Worm (Caenorhabditis elegans) whole organism, mixed stage, embryonic: ENCODE results near the gene fipp-1.

Experiments used
- M03D4.4 ChIP-seq: sonication (generic microtip); optimal IDR thresholded peaks from 2 replicates; lab custom pipeline; 2017; ENCODE audit warnings: mild to moderate bottlenecking, missing genetic modification characterization, missing compliant biosample characterization
- blmp-1 ChIP-seq: fragments of 150-350 bp; optimal IDR thresholded peaks from 2 replicates; lab custom pipeline; 2014; ENCODE audit warnings: missing biosample characterization, missing genetic modification characterization
- drap-1 ChIP-seq: fragments of 200-800 bp; sonication (Bioruptor generic); optimal IDR thresholded peaks from 3 replicates; lab custom pipeline; 2018; ENCODE audit warnings: mild to moderate bottlenecking, missing genetic modification characterization, missing compliant biosample characterization
- elt-1 ChIP-seq: sonication (generic microtip); optimal IDR thresholded peaks from 2 replicates; lab custom pipeline; 2017; ENCODE audit warnings: missing genetic modification characterization, mild to moderate bottlenecking, missing compliant biosample characterization, antibody characterized with exemption, moderate library complexity, borderline replicate concordance; ENCODE audit not compliant: insufficient read depth
- lsy-2 ChIP-seq: fragments of 150-350 bp; optimal IDR thresholded peaks from 2 replicates; lab custom pipeline; 2014; ENCODE audit warnings: missing biosample characterization, missing genetic modification characterization
- nhr-237 ChIP-seq: fragments of 150-350 bp; optimal IDR thresholded peaks from 2 replicates; lab custom pipeline; 2014; ENCODE audit warnings: missing biosample characterization, missing genetic modification characterization
- snpc-4 ChIP-seq: fragments of 150-350 bp; optimal IDR thresholded peaks from 2 replicates; lab custom pipeline; 2014; ENCODE audit warnings: missing biosample characterization, missing genetic modification characterization

ce11 chrV:4325415-4325814 is 46.2 kb upstream of the fipp-1 start, which contains the start of gene nhr-125:
- TF ChIP-seq snpc-4 (tag; lab: Kevin White, UChicago) (no peak), lsy-2 (no peak), elt-1 (tag; lab: Kevin White, UChicago) (no peak), blmp-1 (tag; lab: Kevin White, UChicago) (no peak), M03D4.4 (tag; lab: Kevin White, UChicago) (no peak), nhr-237 (tag; lab: Kevin White, UChicago) (no peak), drap-1 (GFP tag; lab: Kevin White, UChicago) (no peak)
